Worm (Caenorhabditis elegans): Measurements from ENCODE around the gene R102.4.
"Not testable (repeated sequence)": the region's sequence is repeated elsewhere in the genome, so short reads cannot be mapped to it uniquely, and the experiment has no call there.

R102.4 gene

ce11 chrIV:10699000-10699399 lies 3.9 kb upstream of the R102.4 start:
- TF ChIP-seq ceh-6 (GFP tag; optimal IDR thresholded peaks at IDR 0.05) (no peak), T23F11.4 (GFP tag; optimal IDR thresholded peaks at IDR 0.05) (no peak), ceh-31 (tag; optimal IDR thresholded peaks at IDR 0.05) (no peak), pat-9 (tag; optimal IDR thresholded peaks at IDR 0.05) (no peak), pha-4 (tag; optimal IDR thresholded peaks at IDR 0.05) (no peak), ama-1 (optimal IDR thresholded peaks at IDR 0.05) (no peak), K09A11.1 (tag; optimal IDR thresholded peaks at IDR 0.05; ENCODE audit: insufficient read depth) (no peak), fkh-6 (tag; optimal IDR thresholded peaks at IDR 0.05) (no peak), ceh-19 (GFP tag; optimal IDR thresholded peaks at IDR 0.05) (no peak), ceh-14 (tag; optimal IDR thresholded peaks at IDR 0.05) (no peak), K02D7.2 (tag; optimal IDR thresholded peaks at IDR 0.05) (no peak), dve-1 (tag; optimal IDR thresholded peaks at IDR 0.05) (no peak), ceh-22 (tag; optimal IDR thresholded peaks at IDR 0.05) (no peak), hlh-6 (tag; optimal IDR thresholded peaks at IDR 0.05) (no peak)

ce11 chrIV:10698486-10698885 lies 3.4 kb upstream of the R102.4 start:
- TF ChIP-seq nhr-232 (tag; optimal IDR thresholded peaks at IDR 0.05), result no peak
- TF ChIP-seq ama-1 (optimal IDR thresholded peaks at IDR 0.05), result no peak
- no peak for TF ChIP-seq ceh-19 (GFP tag; optimal IDR thresholded peaks at IDR 0.05)
- no peak for TF ChIP-seq pat-9 (tag; optimal IDR thresholded peaks at IDR 0.05)

- TF ChIP-seq unc-55 (GFP tag; optimal IDR thresholded peaks at IDR 0.05), result peak; percentile 23
- TF ChIP-seq ceh-18 (tag; optimal IDR thresholded peaks at IDR 0.05), result peak; percentile 28
- peak; percentile 79 for TF ChIP-seq hlh-30 (tag; optimal IDR thresholded peaks at IDR 0.05; ENCODE audit: insufficient read depth)
- no peak for TF ChIP-seq dmd-4 (tag; optimal IDR thresholded peaks at IDR 0.05; ENCODE audit: borderline replicate concordance)
Measured at ce11 chrIV:10697022-10697979, 2.2 kb upstream of the R102.4 start, which contains the start of gene allo-1. Gene allo-1, minus strand, starts transcription at chrIV:10697072.

DNA sequence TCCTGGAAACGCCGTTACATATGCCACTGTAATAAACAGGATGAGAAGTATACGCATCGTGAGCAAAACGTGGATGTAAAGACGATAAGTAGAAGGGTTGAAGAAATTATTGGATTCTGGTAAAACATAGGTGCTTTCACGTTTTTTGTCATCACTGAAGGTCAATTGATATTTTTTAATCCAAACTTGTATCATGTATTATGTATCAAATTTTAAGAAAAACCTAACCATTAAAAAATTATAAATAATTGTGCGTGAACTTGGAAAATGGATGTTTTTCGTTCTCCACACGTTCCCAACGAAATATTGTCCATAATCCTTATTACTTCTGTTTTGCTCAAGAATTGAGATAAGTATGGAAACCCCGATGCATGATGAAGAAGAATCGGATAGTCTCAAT lies 5.0 kb downstream of the R102.4 start, which contains the start of gene R102.8:
TSS of gene R102.8 (minus strand) at position 101 of the 400 bp plus-strand sequence.
- TF ChIP-seq mec-3 (tag; optimal IDR thresholded peaks at IDR 0.05; ENCODE audit: borderline replicate concordance) (no peak), pqm-1 (tag; optimal IDR thresholded peaks at IDR 0.05) (no peak), dmd-4 (tag; optimal IDR thresholded peaks at IDR 0.05; ENCODE audit: borderline replicate concordance) (no peak), C38D4.7 (GFP tag; optimal IDR thresholded peaks at IDR 0.05) (no peak)

- no peak for TF ChIP-seq K02D7.2 (tag; optimal IDR thresholded peaks at IDR 0.05)
- TF ChIP-seq ama-1 (optimal IDR thresholded peaks at IDR 0.05), result no peak
- no peak for TF ChIP-seq ceh-2 (tag; optimal IDR thresholded peaks at IDR 0.05)
- no peak for TF ChIP-seq sdc-2 (tag; optimal IDR thresholded peaks at IDR 0.05)
- no peak for TF ChIP-seq sox-2 (GFP tag; IDR thresholded peaks at IDR 0.05)
- TF ChIP-seq lim-6 (tag; optimal IDR thresholded peaks at IDR 0.05), result no peak
- no peak for TF ChIP-seq hlh-6 (tag; optimal IDR thresholded peaks at IDR 0.05)
Measured at ce11 chrIV:10688972-10689567, 6.0 kb downstream of the R102.4 start, which contains the start of gene R102.3. Gene R102.3, plus strand, starts transcription at chrIV:10689517.

DNA sequence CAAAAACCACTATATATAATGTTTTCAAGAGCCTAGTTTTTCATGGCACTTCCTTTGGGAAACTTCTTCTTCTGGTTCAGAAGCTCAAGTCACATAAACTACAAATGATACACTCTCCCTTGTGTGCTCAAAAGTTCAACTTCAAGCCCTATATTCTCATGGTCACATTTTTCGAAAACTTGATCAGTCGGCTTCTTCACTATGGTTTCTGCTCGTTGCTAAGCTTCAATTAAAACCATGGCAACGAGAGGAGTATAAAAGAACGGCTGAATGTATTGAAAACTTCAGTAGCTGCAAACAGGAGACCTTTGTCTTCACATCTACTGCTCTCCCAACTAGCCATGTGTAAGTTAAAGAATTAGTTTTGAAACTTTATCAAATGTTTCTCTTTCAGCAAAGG lies 7.8 kb downstream of the R102.4 start, which contains the start of gene R102.2:
TSS of gene R102.2 (plus strand) at position 301 of the 400 bp plus-strand sequence.
- TF ChIP-seq npax-4, eyg-1, ref-2 (tag; optimal IDR thresholded peaks at IDR 0.05): not testable (repeated sequence)
